Worm (Caenorhabditis elegans): ENCODE measurements around the gene sfrp-1.
A peak's percentile ranks its signal among the peaks of the same experiment; 100 is the strongest.

sfrp-1 gene

ce11 chrIV:6393329-6393728, 8.9 kb downstream of the sfrp-1 start (continued):
- peak; percentile 89 for TF ChIP-seq C34F6.9 (tag; optimal IDR thresholded peaks at IDR 0.05)
- TF ChIP-seq zag-1 (tag; optimal IDR thresholded peaks at IDR 0.05): peak; percentile 54
- TF ChIP-seq skn-1 (tag; optimal IDR thresholded peaks at IDR 0.05): no peak
- TF ChIP-seq ztf-11 (tag; optimal IDR thresholded peaks at IDR 0.05): no peak
- TF ChIP-seq ZK546.5 (tag; optimal IDR thresholded peaks at IDR 0.05): no peak
- TF ChIP-seq gmeb-1 (tag; optimal IDR thresholded peaks at IDR 0.05): no peak
- TF ChIP-seq elt-1 (tag; optimal IDR thresholded peaks at IDR 0.05): no peak

ce11 chrIV:6391566-6391965, 10.7 kb downstream of the sfrp-1 start:
- TF ChIP-seq dmd-4 (tag; optimal IDR thresholded peaks at IDR 0.05): no peak
- no peak for TF ChIP-seq alr-1 (tag; optimal IDR thresholded peaks at IDR 0.05)
- no peak for TF ChIP-seq gmeb-1 (tag; optimal IDR thresholded peaks at IDR 0.05)
- TF ChIP-seq mab-5 (tag; optimal IDR thresholded peaks at IDR 0.05): no peak
- no peak for TF ChIP-seq ztf-4 (tag; optimal IDR thresholded peaks at IDR 0.05)
- TF ChIP-seq blmp-1 (tag; optimal IDR thresholded peaks at IDR 0.05; ENCODE audit: insufficient read depth): no peak
- no peak for TF ChIP-seq mbf-1 (tag; optimal IDR thresholded peaks at IDR 0.05)

ce11 chrIV:6388550-6388949, 13.7 kb downstream of the sfrp-1 start:
- no peak for TF ChIP-seq nhr-12 (tag; optimal IDR thresholded peaks at IDR 0.05)
- TF ChIP-seq lin-13 (GFP tag; optimal IDR thresholded peaks at IDR 0.05): no peak
- no peak for TF ChIP-seq skn-1 (tag; optimal IDR thresholded peaks at IDR 0.05)
- TF ChIP-seq snpc-4 (tag; optimal IDR thresholded peaks at IDR 0.05): no peak
- TF ChIP-seq nhr-77 (tag; optimal IDR thresholded peaks at IDR 0.05): no peak
- TF ChIP-seq C34F6.9 (tag; optimal IDR thresholded peaks at IDR 0.05): no peak
- no peak for TF ChIP-seq lsy-2 (tag; optimal IDR thresholded peaks at IDR 0.05)

ce11 chrIV:6385010-6385409, 17.2 kb downstream of the sfrp-1 start:
- TF ChIP-seq R02D3.7 (tag; optimal IDR thresholded peaks at IDR 0.05): no peak
- no peak for TF ChIP-seq nhr-11 (tag; optimal IDR thresholded peaks at IDR 0.05)
- no peak for TF ChIP-seq fos-1 (tag; optimal IDR thresholded peaks at IDR 0.05)
- TF ChIP-seq peb-1 (tag; optimal IDR thresholded peaks at IDR 0.05): no peak
- no peak for TF ChIP-seq mbf-1 (tag; optimal IDR thresholded peaks at IDR 0.05)
- TF ChIP-seq lin-13 (GFP tag; optimal IDR thresholded peaks at IDR 0.05): no peak
- no peak for TF ChIP-seq nhr-21 (tag; optimal IDR thresholded peaks at IDR 0.05)
- no peak for TF ChIP-seq gmeb-1 (tag; optimal IDR thresholded peaks at IDR 0.05)
- TF ChIP-seq ztf-11 (tag; optimal IDR thresholded peaks at IDR 0.05): no peak
- TF ChIP-seq elt-3 (tag; optimal IDR thresholded peaks at IDR 0.05): no peak
- TF ChIP-seq nhr-10 (tag; optimal IDR thresholded peaks at IDR 0.05): no peak
- no peak for TF ChIP-seq nhr-23 (tag; optimal IDR thresholded peaks at IDR 0.05)
- no peak for TF ChIP-seq ztf-4 (tag; optimal IDR thresholded peaks at IDR 0.05)

- TF ChIP-seq mdl-1 (tag; optimal IDR thresholded peaks at IDR 0.05) (no peak), F13H6.1 (tag; optimal IDR thresholded peaks at IDR 0.05) (no peak), ceh-82 (tag; optimal IDR thresholded peaks at IDR 0.05) (no peak), nhr-77 (tag; optimal IDR thresholded peaks at IDR 0.05) (no peak), dmd-4 (tag; optimal IDR thresholded peaks at IDR 0.05) (no peak)
Measured at ce11 chrIV:6383970-6384369, 18.3 kb downstream of the sfrp-1 start, which contains the start of gene shl-1. TSS of gene shl-1 (minus strand) at chrIV:6384070.

ce11 chrIV:6378398-6378797, 23.8 kb downstream of the sfrp-1 start:
- TF ChIP-seq unc-55 (GFP tag; optimal IDR thresholded peaks at IDR 0.05): no peak
- TF ChIP-seq aly-2 (tag; optimal IDR thresholded peaks at IDR 0.05): no peak
- no peak for TF ChIP-seq ZK546.5 (tag; optimal IDR thresholded peaks at IDR 0.05)
- TF ChIP-seq nhr-23 (tag; optimal IDR thresholded peaks at IDR 0.05): no peak
- no peak for TF ChIP-seq ceh-82 (tag; optimal IDR thresholded peaks at IDR 0.05)
- no peak for TF ChIP-seq nhr-10 (tag; optimal IDR thresholded peaks at IDR 0.05)
- no peak for TF ChIP-seq unc-39 (tag; optimal IDR thresholded peaks at IDR 0.05)
- no peak for TF ChIP-seq mdl-1 (tag; optimal IDR thresholded peaks at IDR 0.05)
- no peak for TF ChIP-seq lin-11 (tag; optimal IDR thresholded peaks at IDR 0.05)
- no peak for TF ChIP-seq nhr-12 (tag; optimal IDR thresholded peaks at IDR 0.05)
- no peak for TF ChIP-seq skn-1 (tag; optimal IDR thresholded peaks at IDR 0.05)
- no peak for TF ChIP-seq gmeb-1 (tag; optimal IDR thresholded peaks at IDR 0.05)
- TF ChIP-seq nhr-25 (tag; optimal IDR thresholded peaks at IDR 0.05): no peak
- TF ChIP-seq lin-39 (tag; optimal IDR thresholded peaks at IDR 0.05): no peak
- no peak for TF ChIP-seq C34F6.9 (tag; optimal IDR thresholded peaks at IDR 0.05)
- no peak for TF ChIP-seq elt-1 (tag; optimal IDR thresholded peaks at IDR 0.05)
